Worm (Caenorhabditis elegans) whole organism, L2 larva: ENCODE measurements around the gene C08B6.3.

Source experiments
- ceh-16 ChIP-seq: fragments of 150-350 bp; optimal IDR thresholded peaks from 2 replicates; lab custom pipeline; 2014; ENCODE audit warnings: missing biosample characterization, missing genetic modification characterization
- ceh-82 ChIP-seq: fragments of 150-350 bp; optimal IDR thresholded peaks from 2 replicates; lab custom pipeline; 2014; ENCODE audit warnings: missing biosample characterization, missing genetic modification characterization
- dmd-4 ChIP-seq: sonication (generic microtip); optimal IDR thresholded peaks from 2 replicates; lab custom pipeline; 2017; ENCODE audit warnings: missing biosample characterization, missing genetic modification characterization
- gmeb-1 ChIP-seq: fragments of 150-350 bp; optimal IDR thresholded peaks from 2 replicates; lab custom pipeline; 2014; ENCODE audit warnings: missing biosample characterization, missing genetic modification characterization
- mdl-1 ChIP-seq, 2 experiments: fragments of 150-350 bp in 1 of 2; sonication (generic microtip) in 1 of 2; optimal IDR thresholded peaks; 2 replicates each; lab custom pipeline; 2017; ENCODE audit warnings: missing biosample characterization in 2 of 2, missing genetic modification characterization in 2 of 2
- nhr-6 ChIP-seq: fragments of 150-350 bp; optimal IDR thresholded peaks from 2 replicates; lab custom pipeline; 2014; ENCODE audit warnings: missing biosample characterization, missing genetic modification characterization
- unc-55 ChIP-seq: fragments of 150-350 bp; sonication (generic microtip); optimal IDR thresholded peaks from 3 replicates; lab custom pipeline; 2014; ENCODE audit warnings: missing biosample characterization, missing genetic modification reagents, missing genetic modification characterization
- unc-62 ChIP-seq: fragments of 150-350 bp; optimal IDR thresholded peaks from 2 replicates; lab custom pipeline; 2014; ENCODE audit warnings: missing biosample characterization, missing genetic modification reagents, missing genetic modification characterization

ce11 chrV:10060039-10060438, 52.0 kb downstream of the C08B6.3 start:
- no peak for TF ChIP-seq gmeb-1 (tag; lab: Kevin White, UChicago)
- no peak for TF ChIP-seq dmd-4 (tag; lab: Kevin White, UChicago)
- no peak for TF ChIP-seq ceh-82 (tag; lab: Kevin White, UChicago)
- no peak for TF ChIP-seq ceh-16
- no peak for TF ChIP-seq nhr-6 (tag; lab: Kevin White, UChicago)
- TF ChIP-seq unc-62 (GFP tag; lab: Kevin White, UChicago) = no peak
- TF ChIP-seq mdl-1 (tag; optimal IDR thresholded peaks at IDR 0.05; lab: Kevin White, UChicago) = no peak
- no peak for TF ChIP-seq unc-55 (GFP tag; lab: Kevin White, UChicago)
